Worm (Caenorhabditis elegans): ENCODE measurements around the gene C50E10.1.

Gene C50E10.1

ce11 chrII:12256528-12256927 lies 45.7 kb downstream of the C50E10.1 start, which contains the start of gene parn-2:
Gene parn-2, minus strand, starts transcription at chrII:12256628.
- TF ChIP-seq ceh-43 (GFP tag; optimal IDR thresholded peaks at IDR 0.05) (no peak), unc-39 (tag; optimal IDR thresholded peaks at IDR 0.05) (no peak), pha-4 (tag; optimal IDR thresholded peaks at IDR 0.05) (no peak), ham-2 (GFP tag; optimal IDR thresholded peaks at IDR 0.05) (no peak), blmp-1 (tag; optimal IDR thresholded peaks at IDR 0.05) (no peak), tbx-8 (GFP tag; optimal IDR thresholded peaks at IDR 0.05) (no peak), unc-62 (GFP tag; optimal IDR thresholded peaks at IDR 0.05) (no peak), unc-120 (tag; optimal IDR thresholded peaks at IDR 0.05; ENCODE audit: poor library complexity, severe bottlenecking) (no peak), nhr-28 (tag; optimal IDR thresholded peaks at IDR 0.05) (no peak), nhr-2 (tag; optimal IDR thresholded peaks at IDR 0.05) (no peak), snpc-4 (tag; optimal IDR thresholded peaks at IDR 0.05) (no peak), sem-2 (GFP tag; optimal IDR thresholded peaks at IDR 0.05) (no peak), sptf-1 (tag; optimal IDR thresholded peaks at IDR 0.05) (no peak), mls-2 (tag; optimal IDR thresholded peaks at IDR 0.05) (no peak), nhr-237 (tag; optimal IDR thresholded peaks at IDR 0.05) (no peak)

ce11 chrII:12255545-12256233 lies 46.6 kb downstream of the C50E10.1 start:
- TF ChIP-seq nhr-2 (tag; optimal IDR thresholded peaks at IDR 0.05): no peak
- TF ChIP-seq ces-1 (GFP tag; optimal IDR thresholded peaks at IDR 0.05): peak; percentile 38
